Fruit fly (Drosophila melanogaster): ENCODE data around the gene CG32639.

The CG32639 gene

DNA sequence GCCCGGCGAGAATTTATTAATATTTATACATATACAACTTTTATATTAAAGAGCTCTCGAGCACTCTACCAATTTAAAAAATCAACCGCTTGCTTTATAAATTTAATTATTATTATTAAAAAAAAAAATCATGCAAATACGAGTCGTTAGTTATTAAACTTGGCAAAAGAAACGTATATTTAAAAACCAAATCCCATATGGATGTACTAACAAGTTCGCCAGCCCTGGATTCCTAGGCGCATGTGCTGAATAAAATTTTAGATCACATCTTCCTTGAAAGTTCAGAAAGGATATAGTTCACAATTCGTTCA, 22.3 kb upstream of the CG32639 start, which contains the start of gene comt (continued):
- TF ChIP-seq Lpt (GFP tag; optimal IDR thresholded peaks at IDR 0.05) (no peak), CG10631 (GFP tag; optimal IDR thresholded peaks at IDR 0.05) (peak; percentile 66), Eip78C (GFP tag) (peak; percentile 88), topi (GFP tag; optimal IDR thresholded peaks at IDR 0.05) (no peak), CG3919 (GFP tag; optimal IDR thresholded peaks at IDR 0.05) (no peak), CG1621 (tag; optimal IDR thresholded peaks at IDR 0.05) (no peak), Eip75B (GFP tag; optimal IDR thresholded peaks at IDR 0.05) (no peak), CG6854 (GFP tag; optimal IDR thresholded peaks at IDR 0.05) (no peak), CG11902 (GFP tag; optimal IDR thresholded peaks at IDR 0.05) (no peak), dsx (GFP tag; optimal IDR thresholded peaks at IDR 0.05; ENCODE audit: poor library complexity, severe bottlenecking) (no peak), salr (GFP tag; optimal IDR thresholded peaks at IDR 0.05) (peak in 1 of 2 experiments; percentile 48), net (GFP tag; optimal IDR thresholded peaks at IDR 0.05) (no peak), Sox102F (GFP tag; optimal IDR thresholded peaks at IDR 0.05) (no peak), Hr4 (GFP tag; optimal IDR thresholded peaks at IDR 0.05) (no peak), Smox (GFP tag; optimal IDR thresholded peaks at IDR 0.05) (no peak), CG32006 (GFP tag; optimal IDR thresholded peaks at IDR 0.05) (no peak), Ets21C (GFP tag; optimal IDR thresholded peaks at IDR 0.05) (no peak), Ets96B (tag; optimal IDR thresholded peaks at IDR 0.05) (peak; percentile 19), CG6792 (GFP tag; optimal IDR thresholded peaks at IDR 0.05) (peak; percentile 40), CG11294 (GFP tag; IDR thresholded peaks at IDR 0.05) (no peak)

DNA sequence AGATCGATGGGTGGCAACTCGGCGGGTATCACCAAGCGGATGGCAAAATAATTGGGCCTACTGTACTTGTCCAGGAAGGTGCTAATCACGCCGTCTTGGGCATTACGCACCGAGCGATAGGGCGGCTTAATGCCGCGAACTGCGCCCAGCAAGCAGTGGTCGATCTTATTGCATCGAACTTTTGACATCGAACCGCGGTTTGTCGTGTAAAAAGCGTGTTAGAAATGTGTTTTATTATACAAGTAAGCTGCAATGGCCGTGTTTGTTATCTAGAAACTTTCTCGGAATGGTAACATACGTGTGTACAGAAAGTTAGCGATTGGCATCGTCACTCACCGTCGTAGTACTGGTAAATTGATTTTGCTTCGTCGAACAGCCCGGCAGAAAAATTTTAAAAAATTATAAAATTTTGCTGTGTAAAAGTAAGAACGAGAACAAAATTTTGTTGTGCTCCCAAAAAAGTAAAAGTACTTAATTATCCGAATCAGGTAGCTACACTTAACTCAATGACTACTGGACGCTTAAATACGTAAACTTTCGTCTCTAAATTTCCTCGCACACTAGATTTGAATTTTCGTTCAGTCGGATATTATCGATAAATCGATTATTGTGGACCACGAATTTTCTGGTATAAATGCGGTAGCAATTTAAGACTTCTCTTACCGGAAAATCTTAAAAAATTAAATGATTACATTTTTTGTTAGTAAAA, 21.8 kb upstream of the CG32639 start, which contains the start of the genes mew and CG15742:
Gene mew, minus strand, starts transcription at position 443 of the 709 bp plus-strand sequence.
Gene CG15742, minus strand, starts transcription at position 448 of the 709 bp plus-strand sequence.
- no peak for TF ChIP-seq topi (GFP tag; optimal IDR thresholded peaks at IDR 0.05)
- no peak for TF ChIP-seq salr (GFP tag; optimal IDR thresholded peaks at IDR 0.05)
- no peak for TF ChIP-seq lz (GFP tag; optimal IDR thresholded peaks at IDR 0.05)
- no peak for TF ChIP-seq ss (GFP tag; optimal IDR thresholded peaks at IDR 0.05)
- TF ChIP-seq CG4318 (GFP tag; optimal IDR thresholded peaks at IDR 0.05), result no peak
- no peak for TF ChIP-seq dsx (GFP tag; optimal IDR thresholded peaks at IDR 0.05; ENCODE audit: poor library complexity, severe bottlenecking)

- TF ChIP-seq CG34406 (GFP tag; optimal IDR thresholded peaks at IDR 0.05) (no peak), Sox102F (GFP tag; optimal IDR thresholded peaks at IDR 0.05) (no peak), CG6163 (GFP tag; IDR thresholded peaks at IDR 0.05) (peak; percentile 12; the same call in 1 of the 3 replicates), Sox14 (GFP tag; optimal IDR thresholded peaks at IDR 0.05) (peak; percentile 84), Gug (GFP tag; IDR thresholded peaks at IDR 0.05) (no peak), CG6276 (GFP tag; optimal IDR thresholded peaks at IDR 0.05) (no peak), Lpt (GFP tag; optimal IDR thresholded peaks at IDR 0.05) (no peak), Eip93F (GFP tag; optimal IDR thresholded peaks at IDR 0.05) (no peak), CG3032 (tag; optimal IDR thresholded peaks at IDR 0.05) (peak; percentile 11), net (GFP tag; optimal IDR thresholded peaks at IDR 0.05) (no peak), Eip75B (GFP tag; optimal IDR thresholded peaks at IDR 0.05) (peak; percentile 1), dsx (GFP tag; optimal IDR thresholded peaks at IDR 0.05; ENCODE audit: poor library complexity, severe bottlenecking) (peak; percentile 36), eg (GFP tag; IDR thresholded peaks at IDR 0.05) (0 out of 3 replicates have a peak, but pooled peaks have one; percentile 7), ss (GFP tag; optimal IDR thresholded peaks at IDR 0.05) (peak; percentile 31 to 43), CG7368 (GFP tag; optimal IDR thresholded peaks at IDR 0.05) (no peak), fkh (GFP tag; optimal IDR thresholded peaks at IDR 0.05) (peak; percentile 60), CG15336 (GFP tag; IDR thresholded peaks at IDR 0.05) (peak; percentile 31; the same call in 1 of the 2 replicates), vri (GFP tag; optimal IDR thresholded peaks at IDR 0.05) (peak; percentile 84), Eip78C (GFP tag) (peak; percentile 78)
Measured at dm6 chrX:13256967-13257366, 20.6 kb upstream of the CG32639 start.

DNA sequence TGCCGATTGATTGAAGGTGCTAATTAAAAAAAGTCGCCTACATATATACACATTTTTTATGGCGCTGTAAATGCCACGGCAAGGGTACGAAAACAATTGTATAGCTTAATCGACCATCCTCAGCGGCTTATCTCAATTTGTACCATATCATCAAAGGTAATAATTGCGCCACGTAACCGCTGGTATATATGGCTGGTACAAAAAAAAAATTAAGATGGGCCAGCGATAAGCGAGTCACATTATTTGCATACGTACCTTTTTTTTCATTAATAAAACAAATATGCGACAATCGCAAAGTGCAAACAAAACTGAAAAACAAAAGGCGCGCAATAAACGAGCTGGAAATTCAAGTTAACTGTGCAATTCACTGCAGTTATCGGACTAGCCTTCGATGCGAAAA, 18.1 kb upstream of the CG32639 start:
- TF ChIP-seq CG15336 (GFP tag; IDR thresholded peaks at IDR 0.05) (no peak), CG1621 (tag; optimal IDR thresholded peaks at IDR 0.05) (no peak), dac (GFP tag; optimal IDR thresholded peaks at IDR 0.05) (no peak), Met (GFP tag; optimal IDR thresholded peaks at IDR 0.05) (peak; percentile 26), lz (GFP tag; optimal IDR thresholded peaks at IDR 0.05) (no peak), pdm3 (GFP tag; optimal IDR thresholded peaks at IDR 0.05) (no peak), esn (GFP tag; optimal IDR thresholded peaks at IDR 0.05) (peak; percentile 41), CG8632 (GFP tag; optimal IDR thresholded peaks at IDR 0.05) (no peak), CG8119 (GFP tag; IDR thresholded peaks at IDR 0.05) (no peak), CG10669 (GFP tag; optimal IDR thresholded peaks at IDR 0.05) (no peak), Eip93F (GFP tag; optimal IDR thresholded peaks at IDR 0.05) (no peak), Smox (GFP tag; optimal IDR thresholded peaks at IDR 0.05) (peak; percentile 7), CG3032 (tag; optimal IDR thresholded peaks at IDR 0.05) (peak; percentile 16), dsx (GFP tag; optimal IDR thresholded peaks at IDR 0.05; ENCODE audit: poor library complexity, severe bottlenecking) (no peak), Sox14 (GFP tag; optimal IDR thresholded peaks at IDR 0.05) (no peak), Hr4 (GFP tag; optimal IDR thresholded peaks at IDR 0.05) (no peak), svp (GFP tag) (peak; percentile 66), CG6808 (GFP tag; optimal IDR thresholded peaks at IDR 0.05) (no peak)
